Fruit fly (Drosophila melanogaster) whole organism, embryonic: Measurements from ENCODE around the gene CG14440.

Experiments
- CG1024 ChIP-seq: fragments of 200-800 bp; sonication (Bioruptor generic); IDR thresholded peaks from 2 replicates; pipeline ENCODE4 v1.3.6; 2022; ENCODE audit warnings: missing biosample characterization, missing genetic modification characterization
- CG11093 ChIP-seq: fragments of 200-800 bp; sonication (Bioruptor generic); IDR thresholded peaks from 3 replicates; pipeline ENCODE4 v1.3.6; 2022; ENCODE audit warnings: missing biosample characterization, missing genetic modification characterization
- CG11398 ChIP-seq: fragments of 200-800 bp; sonication (Bioruptor generic); optimal IDR thresholded peaks from 2 replicates; lab custom pipeline; 2016; ENCODE audit warnings: missing biosample characterization, missing genetic modification characterization
- CG12391 ChIP-seq: fragments of 200-800 bp; sonication (Bioruptor generic); optimal IDR thresholded peaks from 3 replicates; lab custom pipeline; 2018; ENCODE audit warnings: missing biosample characterization, mild to moderate bottlenecking, missing genetic modification characterization, moderate library complexity
- CG12769 ChIP-seq: fragments of 200-800 bp; sonication (Bioruptor generic); optimal IDR thresholded peaks from 2 replicates; lab custom pipeline; 2019; ENCODE audit warnings: missing biosample characterization, mild to moderate bottlenecking, missing genetic modification characterization, moderate library complexity
- CG15601 ChIP-seq: fragments of 200-800 bp; sonication (Bioruptor generic); optimal IDR thresholded peaks from 3 replicates; lab custom pipeline; 2019; ENCODE audit warnings: missing biosample characterization, mild to moderate bottlenecking, missing genetic modification characterization, moderate library complexity
- CG17612 ChIP-seq: fragments of 200-800 bp; sonication (Bioruptor generic); IDR thresholded peaks from 2 replicates; pipeline ENCODE4 v1.3.6; 2022; ENCODE audit warnings: missing biosample characterization, missing genetic modification characterization
- CG18262 ChIP-seq: fragments of 200-800 bp; optimal IDR thresholded peaks from 3 replicates; lab custom pipeline; 2019; ENCODE audit warnings: missing biosample characterization, mild to moderate bottlenecking, missing genetic modification characterization, moderate library complexity
- CG18599 ChIP-seq: fragments of 200-800 bp; sonication (Bioruptor generic); optimal IDR thresholded peaks from 3 replicates; lab custom pipeline; 2017; ENCODE audit warnings: missing biosample characterization, missing genetic modification characterization, mild to moderate bottlenecking, moderate library complexity, missing genetic modification reagents
- CG2199 ChIP-seq: fragments of 200-800 bp; sonication (Bioruptor generic); IDR thresholded peaks from 3 replicates; pipeline ENCODE4 v1.3.6; 2022; ENCODE audit warnings: missing biosample characterization, missing genetic modification characterization
- CG33213 ChIP-seq: fragments of 200-800 bp; sonication (Bioruptor generic); optimal IDR thresholded peaks from 3 replicates; lab custom pipeline; 2016; ENCODE audit warnings: missing biosample characterization, missing genetic modification characterization
- CG3407 ChIP-seq: fragments of 200-800 bp; sonication (Bioruptor generic); optimal IDR thresholded peaks from 2 replicates; lab custom pipeline; 2018; ENCODE audit warnings: missing biosample characterization, mild to moderate bottlenecking, missing genetic modification characterization
- CG4328 ChIP-seq: fragments of 200-800 bp; sonication (Bioruptor generic); optimal IDR thresholded peaks from 3 replicates; lab custom pipeline; 2017; ENCODE audit warnings: missing biosample characterization, missing genetic modification reagents, missing genetic modification characterization
- CG4617 ChIP-seq: fragments of 200-800 bp; sonication (Bioruptor generic); optimal IDR thresholded peaks from 3 replicates; lab custom pipeline; 2016; ENCODE audit warnings: missing biosample characterization, missing genetic modification characterization, borderline replicate concordance
- CG4854 ChIP-seq: fragments of 200-800 bp; sonication (Bioruptor generic); optimal IDR thresholded peaks from 2 replicates; lab custom pipeline; 2016; ENCODE audit warnings: missing biosample characterization, missing genetic modification characterization, inconsistent platforms
- CG6175 ChIP-seq: fragments of 200-800 bp; sonication (Bioruptor generic); IDR thresholded peaks from 3 replicates; pipeline ENCODE4 v1.3.6; 2022; ENCODE audit warnings: missing biosample characterization, missing genetic modification characterization
- CG6272 ChIP-seq: fragments of 200-800 bp; sonication (Bioruptor generic); IDR thresholded peaks from 2 replicates; pipeline ENCODE4 v1.3.6; 2022; ENCODE audit warnings: missing biosample characterization, missing genetic modification characterization
- CG7786 ChIP-seq: fragments of 200-800 bp; sonication (Bioruptor generic); optimal IDR thresholded peaks from 2 replicates; lab custom pipeline; 2016; ENCODE audit warnings: missing biosample characterization, missing genetic modification characterization
- CG7839 ChIP-seq: fragments of 200-800 bp; sonication (Bioruptor generic); optimal IDR thresholded peaks from 3 replicates; lab custom pipeline; 2018; ENCODE audit warnings: missing biosample characterization, mild to moderate bottlenecking, missing genetic modification characterization, moderate library complexity
- Elba2 ChIP-seq: fragments of 200-800 bp; sonication (Bioruptor generic); optimal IDR thresholded peaks from 3 replicates; lab custom pipeline; 2016; ENCODE audit warnings: missing biosample characterization, missing genetic modification characterization
- Ets65A ChIP-seq: fragments of 200-800 bp; sonication (Bioruptor generic); peaks from one replicate; lab custom pipeline; 2016; ENCODE audit warnings: missing biosample characterization, missing genetic modification characterization
- Max ChIP-seq: fragments of 200-800 bp; sonication (Bioruptor generic); optimal IDR thresholded peaks from 2 replicates; lab custom pipeline; 2016; ENCODE audit warnings: missing biosample characterization, mild to moderate bottlenecking, missing genetic modification characterization
- Med ChIP-seq: fragments of 200-800 bp; sonication (Bioruptor generic); peaks from one replicate; lab custom pipeline; 2016; ENCODE audit warnings: missing biosample characterization, missing genetic modification characterization, mild to moderate bottlenecking, inconsistent platforms, moderate library complexity
- NFAT ChIP-seq: fragments of 200-800 bp; sonication (Bioruptor generic); IDR thresholded peaks from 2 replicates; pipeline ENCODE4 v1.3.6; 2022; ENCODE audit warnings: missing biosample characterization, missing genetic modification characterization
- Opbp ChIP-seq: fragments of 200-800 bp; sonication (Bioruptor generic); IDR thresholded peaks from 3 replicates; pipeline ENCODE4 v1.3.6; 2022; ENCODE audit warnings: missing biosample characterization, missing genetic modification characterization; ENCODE audit not compliant: partially characterized antibody
- Sin3A ChIP-seq: fragments of >200 bp; optimal IDR thresholded peaks from 2 replicates; lab custom pipeline; 2018
- Sry-δ ChIP-seq: fragments of 200-800 bp; sonication (Bioruptor generic); optimal IDR thresholded peaks from 2 replicates; lab custom pipeline; 2016; ENCODE audit warnings: missing biosample characterization, missing genetic modification characterization
- Tbp ChIP-seq: fragments of >200 bp; optimal IDR thresholded peaks from 2 replicates; lab custom pipeline; 2018; ENCODE audit warnings: missing biosample characterization, missing genetic modification characterization
- ab ChIP-seq: fragments of 200-800 bp; sonication (Bioruptor generic); optimal IDR thresholded peaks from 2 replicates; lab custom pipeline; 2016; ENCODE audit warnings: missing biosample characterization, missing genetic modification characterization
- ac ChIP-seq: fragments of 200-800 bp; sonication (Bioruptor generic); optimal IDR thresholded peaks from 3 replicates; lab custom pipeline; 2017; ENCODE audit warnings: missing biosample characterization, mild to moderate bottlenecking, missing genetic modification characterization
- az2 ChIP-seq: fragments of 200-800 bp; sonication (Bioruptor generic); optimal IDR thresholded peaks from 3 replicates; lab custom pipeline; 2016; ENCODE audit warnings: missing biosample characterization, missing genetic modification characterization
- bcd ChIP-seq: fragments of 200-800 bp; sonication (Bioruptor generic); optimal IDR thresholded peaks from 2 replicates; lab custom pipeline; 2017; ENCODE audit warnings: missing biosample characterization, mild to moderate bottlenecking, missing genetic modification characterization
- ftz-f1 ChIP-seq: fragments of 200-800 bp; sonication (Bioruptor generic); optimal IDR thresholded peaks from 2 replicates; lab custom pipeline; 2016; ENCODE audit warnings: missing biosample characterization, missing genetic modification characterization
- fu2 ChIP-seq: fragments of 200-800 bp; sonication (Bioruptor generic); optimal IDR thresholded peaks from 2 replicates; lab custom pipeline; 2016; ENCODE audit warnings: missing biosample characterization, missing genetic modification characterization
- gcm2 ChIP-seq: fragments of 200-800 bp; sonication (Bioruptor generic); optimal IDR thresholded peaks from 2 replicates; lab custom pipeline; 2016; ENCODE audit warnings: missing biosample characterization, missing genetic modification characterization
- gem ChIP-seq: fragments of 200-800 bp; sonication (Bioruptor generic); optimal IDR thresholded peaks from 2 replicates; lab custom pipeline; 2019; ENCODE audit warnings: missing biosample characterization, mild to moderate bottlenecking, missing genetic modification characterization, moderate library complexity
- hb ChIP-seq: fragments of 200-800 bp; sonication (Bioruptor generic); IDR thresholded peaks from 3 replicates; pipeline ENCODE4 v1.3.6; 2022; ENCODE audit warnings: missing biosample characterization, missing genetic modification characterization; ENCODE audit not compliant: partially characterized antibody
- hbn ChIP-seq: fragments of 200-800 bp; sonication (Bioruptor generic); IDR thresholded peaks from 2 replicates; pipeline ENCODE4 v1.3.6; 2022; ENCODE audit warnings: missing biosample characterization, missing genetic modification characterization; ENCODE audit not compliant: partially characterized antibody
- kay ChIP-seq: fragments of 200-800 bp; sonication (Bioruptor generic); optimal IDR thresholded peaks from 2 replicates; lab custom pipeline; 2016; ENCODE audit warnings: missing biosample characterization, missing genetic modification characterization
- ken ChIP-seq: fragments of 200-800 bp; sonication (Bioruptor generic); IDR thresholded peaks from 3 replicates; pipeline ENCODE4 v1.3.6; 2022; ENCODE audit warnings: missing biosample characterization, missing genetic modification characterization
- lilli ChIP-seq: fragments of 200-800 bp; sonication (Bioruptor generic); optimal IDR thresholded peaks from 3 replicates; lab custom pipeline; 2016; ENCODE audit warnings: missing biosample characterization, missing genetic modification characterization
- maf-S ChIP-seq: fragments of 200-800 bp; sonication (Bioruptor generic); optimal IDR thresholded peaks from 2 replicates; lab custom pipeline; 2016; ENCODE audit warnings: missing biosample characterization, missing genetic modification characterization
- mirr ChIP-seq: fragments of 200-800 bp; sonication (Bioruptor generic); optimal IDR thresholded peaks from 3 replicates; lab custom pipeline; 2018; ENCODE audit warnings: missing biosample characterization, mild to moderate bottlenecking, missing genetic modification characterization
- nau ChIP-seq: fragments of 200-800 bp; sonication (Bioruptor generic); optimal IDR thresholded peaks from 3 replicates; lab custom pipeline; 2017; ENCODE audit warnings: missing biosample characterization, mild to moderate bottlenecking, missing genetic modification characterization, missing genetic modification reagents
- nerfin-2 ChIP-seq: fragments of 200-800 bp; sonication (Bioruptor generic); IDR thresholded peaks from 2 replicates; pipeline ENCODE4 v1.3.6; 2022; ENCODE audit warnings: missing biosample characterization, missing genetic modification characterization; ENCODE audit not compliant: partially characterized antibody
- ranshi ChIP-seq: fragments of 200-800 bp; sonication (Bioruptor generic); IDR thresholded peaks from 2 replicates; pipeline ENCODE4 v1.3.6; 2022; ENCODE audit warnings: missing biosample characterization, missing genetic modification characterization
- schlank ChIP-seq: fragments of 200-800 bp; sonication (Bioruptor generic); optimal IDR thresholded peaks from 2 replicates; lab custom pipeline; 2018; ENCODE audit warnings: missing biosample characterization, mild to moderate bottlenecking, missing genetic modification characterization
- scrt ChIP-seq: fragments of 200-800 bp; sonication (Bioruptor generic); optimal IDR thresholded peaks from 2 replicates; lab custom pipeline; 2018; ENCODE audit warnings: missing biosample characterization, mild to moderate bottlenecking, missing genetic modification characterization, moderate library complexity
- ssp ChIP-seq: fragments of 200-800 bp; sonication (Bioruptor generic); IDR thresholded peaks from 2 replicates; pipeline ENCODE4 v1.3.6; 2022; ENCODE audit warnings: missing biosample characterization, missing genetic modification characterization
- tx ChIP-seq: fragments of 200-800 bp; sonication (Bioruptor generic); optimal IDR thresholded peaks from 2 replicates; lab custom pipeline; 2016; ENCODE audit warnings: missing biosample characterization, missing genetic modification characterization
- vfl ChIP-seq: fragments of 200-800 bp; sonication (Bioruptor generic); optimal IDR thresholded peaks from 2 replicates; lab custom pipeline; 2016; ENCODE audit warnings: missing biosample characterization, missing genetic modification characterization

Gene CG14440

DNA sequence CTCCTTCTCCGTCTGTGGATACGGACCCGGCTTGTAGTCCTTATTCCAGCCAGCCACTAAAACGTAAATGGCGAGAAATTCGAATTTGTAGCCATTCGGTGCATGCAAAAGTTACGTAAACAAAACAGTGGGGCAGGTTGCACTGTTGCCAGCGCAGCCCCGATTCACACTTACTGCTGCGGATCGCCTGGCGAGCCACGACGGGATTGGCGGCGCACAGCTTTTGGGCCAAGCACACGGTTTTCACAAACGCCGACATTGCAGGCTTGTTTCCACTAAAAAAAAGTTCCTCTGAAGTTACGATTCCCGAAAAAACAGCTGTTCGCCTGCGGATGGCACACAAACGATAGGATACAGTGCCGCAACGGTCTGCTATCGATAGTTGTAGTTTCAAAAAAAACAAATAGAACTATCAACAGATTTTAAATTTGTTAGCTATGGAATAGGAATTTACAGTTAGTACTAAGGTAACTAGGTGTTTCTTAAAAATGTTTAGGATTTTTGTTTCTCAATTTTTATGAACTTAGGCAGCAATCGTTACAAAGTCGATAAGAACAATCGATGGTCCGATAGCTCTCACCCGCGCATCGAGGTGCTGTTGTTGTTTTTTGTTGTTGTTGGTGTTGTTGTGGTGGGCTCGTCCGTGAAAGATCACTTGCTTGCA, 20.4 kb downstream of the CG14440 start, which contains the start of gene Fum1 (continued):
- TF ChIP-seq mirr (GFP tag; lab: Kevin White, UChicago) (no peak), Med (GFP tag; lab: Kevin White, UChicago) (peak; percentile 45), Sin3A (lab: Kevin White, UChicago) (peak; percentile 91), CG2199 (GFP tag; lab: Robert Waterston, UW) (no peak), CG12769 (tag; lab: Kevin White, UChicago) (no peak), ken (GFP tag; lab: Robert Waterston, UW) (no peak), CG6175 (GFP tag; lab: Robert Waterston, UW) (no peak), CG4328 (no peak), scrt (GFP tag; lab: Kevin White, UChicago) (no peak), CG17612 (GFP tag; lab: Robert Waterston, UW) (no peak), gem (tag; lab: Kevin White, UChicago) (no peak), gcm2 (GFP tag; lab: Kevin White, UChicago) (no peak), schlank (tag; lab: Kevin White, UChicago) (no peak), az2 (no peak), CG4854 (GFP tag; lab: Kevin White, UChicago) (no peak), Elba2 (GFP tag; lab: Kevin White, UChicago) (no peak), Sry-δ (GFP tag; lab: Kevin White, UChicago) (peak; percentile 96), nerfin-2 (GFP tag; lab: Robert Waterston, UW) (peak; percentile 84), CG6272 (GFP tag; lab: Robert Waterston, UW) (no peak), ab (GFP tag; lab: Kevin White, UChicago) (no peak), hbn (peak; percentile 85), CG1024 (GFP tag; lab: Robert Waterston, UW) (no peak), CG12391 (tag; lab: Kevin White, UChicago) (peak; percentile 51), NFAT (no peak), ranshi (no peak), ftz-f1 (GFP tag; lab: Kevin White, UChicago) (no peak), CG4617 (GFP tag; lab: Kevin White, UChicago) (no peak), CG7839 (tag; lab: Kevin White, UChicago) (no peak), ac (no peak), bcd (GFP tag; lab: Kevin White, UChicago) (no peak), Opbp (GFP tag; lab: Robert Waterston, UW) (peak; percentile 70; the same call in 2 of the 3 replicates), fu2 (no peak), CG7786 (GFP tag; lab: Kevin White, UChicago) (peak; percentile 25), maf-S (GFP tag; lab: Kevin White, UChicago) (no peak), Ets65A (GFP tag; lab: Kevin White, UChicago) (peak; percentile 61), CG33213 (no peak), ssp (GFP tag; lab: Robert Waterston, UW) (no peak), CG11398 (no peak), kay (GFP tag; lab: Kevin White, UChicago) (no peak), nau (GFP tag; lab: Kevin White, UChicago) (no peak), CG18599 (GFP tag; lab: Kevin White, UChicago) (no peak), CG3407 (GFP tag; lab: Kevin White, UChicago) (no peak), lilli (GFP tag; lab: Kevin White, UChicago) (peak; percentile 41), vfl (no peak), tx (GFP tag; lab: Kevin White, UChicago) (no peak), CG11093 (GFP tag; lab: Robert Waterston, UW) (no peak), CG15601 (tag; lab: Kevin White, UChicago) (no peak), Tbp (GFP tag; lab: Kevin White, UChicago) (no peak), CG18262 (tag; lab: Kevin White, UChicago) (peak; percentile 7), hb (GFP tag; lab: Robert Waterston, UW) (peak; percentile 78; the same call in 2 of the 3 replicates), Max (GFP tag; lab: Kevin White, UChicago) (no peak)
